Fruit fly (Drosophila melanogaster) whole organism, embryonic: Measurements from ENCODE around the gene neb.

Experiments used
- Ada2b ChIP-seq: fragments of 200-800 bp; sonication (Bioruptor generic); IDR thresholded peaks from 2 replicates; pipeline ENCODE4 v1.3.6; 2022; ENCODE audit warnings: missing biosample characterization, missing genetic modification characterization
- Asciz ChIP-seq: fragments of 200-800 bp; sonication (Bioruptor generic); optimal IDR thresholded peaks from 2 replicates; lab custom pipeline; 2017; ENCODE audit warnings: missing biosample characterization, mild to moderate bottlenecking, missing genetic modification characterization, missing genetic modification reagents
- Bteb2 ChIP-seq: fragments of 200-800 bp; sonication (Bioruptor generic); optimal IDR thresholded peaks from 2 replicates; lab custom pipeline; 2016; ENCODE audit warnings: missing biosample characterization, missing genetic modification characterization
- C15 ChIP-seq: fragments of 200-800 bp; sonication (Bioruptor generic); IDR thresholded peaks from 3 replicates; pipeline ENCODE4 v1.3.6; 2022; ENCODE audit warnings: missing biosample characterization, missing genetic modification characterization
- CG10147 ChIP-seq: fragments of 200-800 bp; sonication (Bioruptor generic); optimal IDR thresholded peaks from 2 replicates; lab custom pipeline; 2019; ENCODE audit warnings: missing biosample characterization, mild to moderate bottlenecking, missing genetic modification characterization, moderate library complexity
- CG1024 ChIP-seq: fragments of 200-800 bp; sonication (Bioruptor generic); IDR thresholded peaks from 2 replicates; pipeline ENCODE4 v1.3.6; 2022; ENCODE audit warnings: missing biosample characterization, missing genetic modification characterization
- CG11456 ChIP-seq: fragments of 200-800 bp; sonication (Bioruptor generic); IDR thresholded peaks from 3 replicates; pipeline ENCODE4 v1.3.6; 2022; ENCODE audit warnings: missing biosample characterization, missing genetic modification characterization
- CG12219 ChIP-seq: fragments of 200-800 bp; sonication (Bioruptor generic); optimal IDR thresholded peaks from 3 replicates; lab custom pipeline; 2018; ENCODE audit warnings: missing biosample characterization, mild to moderate bottlenecking, missing genetic modification characterization
- CG12236 ChIP-seq: fragments of 200-800 bp; sonication (Bioruptor generic); optimal IDR thresholded peaks from 2 replicates; lab custom pipeline; 2016; ENCODE audit warnings: missing biosample characterization, missing genetic modification characterization
- CG12299 ChIP-seq: fragments of 200-800 bp; sonication (Bioruptor generic); optimal IDR thresholded peaks from 2 replicates; lab custom pipeline; 2018; ENCODE audit warnings: missing biosample characterization, mild to moderate bottlenecking, missing genetic modification characterization
- CG13123 ChIP-seq: fragments of 200-800 bp; sonication (Bioruptor generic); optimal IDR thresholded peaks from 2 replicates; lab custom pipeline; 2016; ENCODE audit warnings: missing biosample characterization, missing genetic modification characterization
- CG15011 ChIP-seq: fragments of 200-800 bp; sonication (Bioruptor generic); optimal IDR thresholded peaks from 3 replicates; lab custom pipeline; 2018; ENCODE audit warnings: missing biosample characterization, mild to moderate bottlenecking, missing genetic modification characterization
- CG15514 ChIP-seq: fragments of 200-800 bp; sonication (Bioruptor generic); optimal IDR thresholded peaks from 3 replicates; lab custom pipeline; 2017; ENCODE audit warnings: missing biosample characterization, missing genetic modification characterization, mild to moderate bottlenecking, moderate library complexity, missing genetic modification reagents
- CG15601 ChIP-seq: fragments of 200-800 bp; sonication (Bioruptor generic); optimal IDR thresholded peaks from 3 replicates; lab custom pipeline; 2019; ENCODE audit warnings: missing biosample characterization, mild to moderate bottlenecking, missing genetic modification characterization, moderate library complexity
- CG17328 ChIP-seq: fragments of 200-800 bp; sonication (Bioruptor generic); IDR thresholded peaks from 2 replicates; pipeline ENCODE4 v1.3.6; 2022; ENCODE audit warnings: missing biosample characterization, missing genetic modification characterization
- CG1832 ChIP-seq: fragments of 200-800 bp; sonication (Bioruptor generic); optimal IDR thresholded peaks from 2 replicates; lab custom pipeline; 2017; ENCODE audit warnings: missing biosample characterization, mild to moderate bottlenecking, missing genetic modification characterization, inconsistent platforms
- CG2202 ChIP-seq: fragments of 200-800 bp; sonication (Bioruptor generic); optimal IDR thresholded peaks from 2 replicates; lab custom pipeline; 2018; ENCODE audit warnings: missing biosample characterization, mild to moderate bottlenecking, missing genetic modification characterization
- CG30403 ChIP-seq: fragments of 200-800 bp; sonication (Bioruptor generic); optimal IDR thresholded peaks from 3 replicates; lab custom pipeline; 2016; ENCODE audit warnings: missing biosample characterization, missing genetic modification characterization
- CG3163 ChIP-seq: fragments of 200-800 bp; sonication (Bioruptor generic); optimal IDR thresholded peaks from 3 replicates; lab custom pipeline; 2016; ENCODE audit warnings: missing biosample characterization, missing genetic modification characterization
- CG4617 ChIP-seq: fragments of 200-800 bp; sonication (Bioruptor generic); optimal IDR thresholded peaks from 3 replicates; lab custom pipeline; 2016; ENCODE audit warnings: missing biosample characterization, missing genetic modification characterization, borderline replicate concordance
- CHES-1-like ChIP-seq: fragments of 200-800 bp; sonication (Bioruptor generic); optimal IDR thresholded peaks from 2 replicates; lab custom pipeline; 2016; ENCODE audit warnings: missing biosample characterization, missing genetic modification characterization
- CoRest ChIP-seq: fragments of 200-800 bp; sonication (Bioruptor generic); optimal IDR thresholded peaks from 3 replicates; lab custom pipeline; 2018; ENCODE audit warnings: missing biosample characterization, mild to moderate bottlenecking, missing genetic modification characterization, moderate library complexity
- Dbx ChIP-seq: fragments of 200-800 bp; sonication (Bioruptor generic); IDR thresholded peaks from 3 replicates; pipeline ENCODE4 v1.3.6; 2022; ENCODE audit warnings: missing biosample characterization, missing genetic modification characterization
- Dll ChIP-seq: fragments of 200-800 bp; sonication (Bioruptor generic); IDR thresholded peaks from 4 replicates; pipeline ENCODE4 v1.3.6; 2022; ENCODE audit warnings: missing biosample characterization, missing genetic modification characterization; ENCODE audit not compliant: partially characterized antibody
- Fer1 ChIP-seq: fragments of 200-800 bp; sonication (Bioruptor generic); optimal IDR thresholded peaks from 2 replicates; lab custom pipeline; 2017; ENCODE audit warnings: missing biosample characterization, mild to moderate bottlenecking, missing genetic modification characterization
- GATAe ChIP-seq: fragments of 200-800 bp; sonication (Bioruptor generic); conservative IDR thresholded peaks from 2 replicates; pipeline ENCODE4 v1.3.6; 2022; ENCODE audit warnings: missing biosample characterization, missing genetic modification characterization
- HLH4C ChIP-seq: fragments of 200-800 bp; sonication (Bioruptor generic); IDR thresholded peaks from 3 replicates; pipeline ENCODE4 v1.3.6; 2022; ENCODE audit warnings: missing biosample characterization, missing genetic modification characterization; ENCODE audit not compliant: partially characterized antibody
- Hr51 ChIP-seq, 2 experiments: fragments of 200-800 bp; sonication (Bioruptor generic); optimal IDR thresholded peaks; 2 replicates in 1 of 2; 3 replicates in 1 of 2; lab custom pipeline; 2016 to 2018; ENCODE audit warnings: missing biosample characterization in 2 of 2, missing genetic modification characterization in 2 of 2, mild to moderate bottlenecking in 1 of 2, moderate library complexity in 1 of 2
- Mad ChIP-seq: fragments of 200-800 bp; sonication (Bioruptor generic); optimal IDR thresholded peaks from 2 replicates; lab custom pipeline; 2016; ENCODE audit warnings: missing biosample characterization, missing genetic modification characterization
- Nf-YA ChIP-seq: fragments of 200-800 bp; sonication (Bioruptor generic); IDR thresholded peaks from 2 replicates; pipeline ENCODE4 v1.3.6; 2022; ENCODE audit warnings: missing biosample characterization, missing genetic modification characterization
- Pdp1 ChIP-seq, 2 experiments: fragments of 200-800 bp; sonication (Bioruptor generic); optimal IDR thresholded peaks; 3 replicates each; lab custom pipeline; 2016; ENCODE audit warnings: missing biosample characterization in 2 of 2, missing genetic modification characterization in 2 of 2, mild to moderate bottlenecking in 1 of 2, moderate library complexity in 1 of 2
- Poxn ChIP-seq: fragments of 200-800 bp; sonication (Bioruptor generic); IDR thresholded peaks from 2 replicates; pipeline ENCODE4 v1.3.6; 2022; ENCODE audit warnings: missing biosample characterization, missing genetic modification characterization
- Six4 ChIP-seq: fragments of 200-800 bp; sonication (Bioruptor generic); optimal IDR thresholded peaks from 2 replicates; lab custom pipeline; 2016; ENCODE audit warnings: missing biosample characterization, missing genetic modification characterization
- Sry-β ChIP-seq: fragments of 200-800 bp; sonication (Bioruptor generic); optimal IDR thresholded peaks from 2 replicates; lab custom pipeline; 2018; ENCODE audit warnings: missing biosample characterization, mild to moderate bottlenecking, missing genetic modification characterization, moderate library complexity
- Sry-δ ChIP-seq: fragments of 200-800 bp; sonication (Bioruptor generic); optimal IDR thresholded peaks from 2 replicates; lab custom pipeline; 2016; ENCODE audit warnings: missing biosample characterization, missing genetic modification characterization
- cad ChIP-seq: fragments of >200 bp; optimal IDR thresholded peaks from 2 replicates; lab custom pipeline; 2017; ENCODE audit warnings: missing biosample characterization, missing genetic modification characterization
- cas ChIP-seq: fragments of 200-800 bp; sonication (Bioruptor generic); IDR thresholded peaks from 2 replicates; pipeline ENCODE4 v1.3.6; 2022; ENCODE audit warnings: missing biosample characterization, missing genetic modification characterization
- ci ChIP-seq: fragments of 200-800 bp; sonication (Bioruptor generic); IDR thresholded peaks from 3 replicates; pipeline ENCODE4 v1.3.6; 2022; ENCODE audit warnings: missing biosample characterization, missing genetic modification characterization
- corto ChIP-seq: fragments of 200-800 bp; sonication (Bioruptor generic); optimal IDR thresholded peaks from 2 replicates; lab custom pipeline; 2016; ENCODE audit warnings: missing biosample characterization, mild to moderate bottlenecking, missing genetic modification characterization, moderate library complexity
- dpn ChIP-seq, 2 experiments: fragments of 200-800 bp; sonication (Bioruptor generic); optimal IDR thresholded peaks; 3 replicates each; lab custom pipeline; 2016; ENCODE audit warnings: missing biosample characterization in 2 of 2, missing genetic modification characterization in 2 of 2
- ken ChIP-seq: fragments of 200-800 bp; sonication (Bioruptor generic); IDR thresholded peaks from 3 replicates; pipeline ENCODE4 v1.3.6; 2022; ENCODE audit warnings: missing biosample characterization, missing genetic modification characterization
- knrl ChIP-seq: fragments of 200-800 bp; sonication (Bioruptor generic); IDR thresholded peaks from 3 replicates; pipeline ENCODE4 v1.3.6; 2022; ENCODE audit warnings: missing biosample characterization, missing genetic modification characterization; ENCODE audit not compliant: partially characterized antibody
- lola ChIP-seq, 3 experiments: fragments of >200 bp in 2 of 3; fragments of 200-800 bp in 1 of 3; sonication (Bioruptor generic) in 1 of 3; optimal IDR thresholded peaks; 2 replicates each; lab custom pipeline; 2017 to 2019; ENCODE audit warnings: missing biosample characterization in 3 of 3, missing genetic modification characterization in 3 of 3, mild to moderate bottlenecking in 1 of 3, moderate library complexity in 1 of 3
- pb ChIP-seq: fragments of 200-800 bp; sonication (Bioruptor generic); optimal IDR thresholded peaks from 3 replicates; lab custom pipeline; 2016; ENCODE audit warnings: missing biosample characterization, missing genetic modification characterization
- pum ChIP-seq: fragments of 200-800 bp; sonication (Bioruptor generic); optimal IDR thresholded peaks from 2 replicates; lab custom pipeline; 2016; ENCODE audit warnings: missing biosample characterization, missing genetic modification characterization
- scrt ChIP-seq: fragments of 200-800 bp; sonication (Bioruptor generic); optimal IDR thresholded peaks from 2 replicates; lab custom pipeline; 2018; ENCODE audit warnings: missing biosample characterization, mild to moderate bottlenecking, missing genetic modification characterization, moderate library complexity
- sim ChIP-seq: fragments of 200-800 bp; sonication (Bioruptor generic); IDR thresholded peaks from 2 replicates; pipeline ENCODE4 v1.3.6; 2022; ENCODE audit warnings: missing biosample characterization, missing genetic modification characterization
- stc ChIP-seq: fragments of 200-800 bp; sonication (Bioruptor generic); IDR thresholded peaks from 2 replicates; pipeline ENCODE4 v1.3.6; 2022; ENCODE audit warnings: missing biosample characterization, missing genetic modification characterization
- tap ChIP-seq: fragments of 200-800 bp; optimal IDR thresholded peaks from 3 replicates; lab custom pipeline; 2019; ENCODE audit warnings: missing biosample characterization, mild to moderate bottlenecking, missing genetic modification characterization, moderate library complexity

The neb gene

DNA sequence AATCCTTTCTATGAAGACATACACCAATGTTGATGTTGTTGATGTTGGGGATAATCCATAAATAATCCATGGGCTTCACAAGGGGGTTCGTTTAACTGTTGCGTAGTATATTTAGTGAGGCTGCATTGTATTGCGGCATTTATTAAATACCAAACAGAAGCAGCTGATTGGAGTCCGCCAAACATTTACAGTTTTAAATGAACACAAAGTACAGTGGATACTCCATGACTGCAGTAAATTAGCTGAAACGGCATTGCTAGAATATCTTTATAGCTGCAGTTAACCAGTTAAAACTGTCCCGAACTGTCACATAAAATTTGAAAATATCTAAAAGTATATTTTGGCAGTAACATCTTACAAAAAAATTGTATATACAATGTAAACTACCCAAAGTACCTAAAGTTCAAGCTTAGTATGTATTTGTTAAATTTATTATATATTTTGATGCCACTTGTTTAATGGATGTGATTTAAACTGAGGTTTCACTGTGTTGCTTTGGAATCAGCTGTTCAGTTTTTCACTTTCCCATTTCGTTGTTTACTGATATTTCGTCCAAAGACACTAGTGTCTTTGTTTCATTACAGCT lies 15.6 kb downstream of the neb start, which contains the start of the genes CG10747 and Pyroxd1 (continued):
- TF ChIP-seq pum (GFP tag; lab: Kevin White, UChicago) (peak; percentile 94), CG13123 (GFP tag; lab: Kevin White, UChicago) (peak; percentile 94), lola (GFP tag; optimal IDR thresholded peaks at IDR 0.05; lab: Kevin White, UChicago) (peak in 1 of 3 experiments; percentile 95), knrl (no peak), CG30403 (GFP tag; lab: Kevin White, UChicago) (peak; percentile 99), CG1832 (GFP tag; lab: Kevin White, UChicago) (no peak), CG11456 (GFP tag; lab: Robert Waterston, UW) (peak; percentile 95), CG2202 (tag; lab: Kevin White, UChicago) (peak; percentile 81), GATAe (GFP tag; lab: Robert Waterston, UW) (peak; percentile 74; the same call in 1 of the 2 replicates), Dll (0 out of 4 replicates have a peak, but pooled peaks have one; percentile 27), CG1024 (GFP tag; lab: Robert Waterston, UW) (peak; percentile 54; the same call in 1 of the 2 replicates), CG12236 (GFP tag; lab: Kevin White, UChicago) (peak; percentile 86), scrt (GFP tag; lab: Kevin White, UChicago) (peak; percentile 91), CG15011 (GFP tag; lab: Kevin White, UChicago) (peak; percentile 93), stc (GFP tag; lab: Robert Waterston, UW) (peak; percentile 95), CG10147 (GFP tag; lab: Kevin White, UChicago) (peak; percentile 97), Nf-YA (GFP tag; lab: Robert Waterston, UW) (peak; percentile 91), dpn (GFP tag; optimal IDR thresholded peaks at IDR 0.05; lab: Kevin White, UChicago) (peak; percentile 97 to 98), Mad (GFP tag; lab: Kevin White, UChicago) (peak; percentile 92), CG4617 (GFP tag; lab: Kevin White, UChicago) (peak; percentile 94), Poxn (peak; percentile 91), Fer1 (GFP tag; lab: Kevin White, UChicago) (peak; percentile 96), Hr51 (GFP tag; optimal IDR thresholded peaks at IDR 0.05; lab: Kevin White, UChicago) (peak; percentile 94 to 97), Bteb2 (GFP tag; lab: Kevin White, UChicago) (peak; percentile 92), cas (GFP tag; lab: Robert Waterston, UW) (peak; percentile 92), CG15514 (GFP tag; lab: Kevin White, UChicago) (peak; percentile 89), tap (tag; lab: Kevin White, UChicago) (peak; percentile 94), CG3163 (GFP tag; lab: Kevin White, UChicago) (peak; percentile 76), CG12299 (peak; percentile 96), corto (GFP tag; lab: Kevin White, UChicago) (peak; percentile 89), CG17328 (GFP tag; lab: Robert Waterston, UW) (peak; percentile 92), ken (GFP tag; lab: Robert Waterston, UW) (peak; percentile 94), pb (GFP tag; lab: Kevin White, UChicago) (peak; percentile 85), CG12219 (peak; percentile 96), ci (peak; percentile 92), sim (peak; percentile 84), Asciz (GFP tag; lab: Kevin White, UChicago) (peak; percentile 92), Sry-δ (peak; percentile 57), HLH4C (GFP tag; lab: Robert Waterston, UW) (no peak), Dbx (peak; percentile 96), Pdp1 (GFP tag; optimal IDR thresholded peaks at IDR 0.05; lab: Kevin White, UChicago) (peak; percentile 93 to 96), cad (GFP tag; lab: Kevin White, UChicago) (no peak), Ada2b (GFP tag; lab: Robert Waterston, UW) (peak; percentile 94), CG15601 (tag; lab: Kevin White, UChicago) (peak; percentile 93), Sry-β (GFP tag; lab: Kevin White, UChicago) (peak; percentile 21), CHES-1-like (GFP tag; lab: Kevin White, UChicago) (peak; percentile 90), C15 (GFP tag; lab: Robert Waterston, UW) (peak; percentile 92), Six4 (peak; percentile 93), CoRest (peak; percentile 99)
